Worm (Caenorhabditis elegans) whole organism, early embryonic: ENCODE data around the gene F25E5.2.

ENCODE experiments used
- B0310.2 ChIP-seq: sonication (generic microtip); optimal IDR thresholded peaks from 2 replicates; lab custom pipeline; 2016; ENCODE audit warnings: mild to moderate bottlenecking, missing genetic modification characterization, missing compliant biosample characterization
- F13C5.2 ChIP-seq: sonication (generic microtip); optimal IDR thresholded peaks from 2 replicates; lab custom pipeline; 2017; ENCODE audit warnings: mild to moderate bottlenecking, missing genetic modification characterization, inconsistent platforms, missing compliant biosample characterization
- ama-1 ChIP-seq: fragments of 150-350 bp; optimal IDR thresholded peaks from 2 replicates; lab custom pipeline; 2014
- ceh-36 ChIP-seq: sonication (generic microtip); optimal IDR thresholded peaks from 2 replicates; lab custom pipeline; 2016; ENCODE audit warnings: missing genetic modification characterization, inconsistent platforms, missing compliant biosample characterization
- ets-7 ChIP-seq: sonication (generic microtip); optimal IDR thresholded peaks from 2 replicates; lab custom pipeline; 2016; ENCODE audit warnings: missing genotype, missing genetic modification characterization, missing compliant biosample characterization
- flt-1 ChIP-seq: fragments of 200-800 bp; sonication (Bioruptor generic); IDR thresholded peaks from 2 replicates; pipeline ENCODE4 v1.3.6; 2022; ENCODE audit warnings: missing genetic modification characterization, missing compliant biosample characterization
- hmg-4 ChIP-seq: fragments of 200-800 bp; sonication (Bioruptor generic); optimal IDR thresholded peaks from 2 replicates; lab custom pipeline; 2018; ENCODE audit warnings: mild to moderate bottlenecking, missing genetic modification characterization, missing compliant biosample characterization
- hnd-1 ChIP-seq: sonication (generic microtip); optimal IDR thresholded peaks from 2 replicates; lab custom pipeline; 2016; ENCODE audit warnings: missing genetic modification characterization, missing compliant biosample characterization
- scrt-1 ChIP-seq: fragments of 200-800 bp; sonication (Bioruptor generic); IDR thresholded peaks from 2 replicates; pipeline ENCODE4 v1.3.6; 2022; ENCODE audit warnings: missing genetic modification characterization, missing compliant biosample characterization
- sea-1 ChIP-seq: fragments of 200-800 bp; sonication (Bioruptor generic); conservative IDR thresholded peaks from 2 replicates; pipeline ENCODE4 v1.3.6; 2022; ENCODE audit warnings: missing genetic modification characterization, missing compliant biosample characterization
- tbx-11 ChIP-seq: fragments of 200-800 bp; sonication (Bioruptor generic); IDR thresholded peaks from 2 replicates; pipeline ENCODE4 v1.3.6; 2022; ENCODE audit warnings: missing genetic modification characterization, missing compliant biosample characterization
- tra-4 ChIP-seq: sonication (generic microtip); optimal IDR thresholded peaks from 2 replicates; lab custom pipeline; 2017; ENCODE audit warnings: missing genetic modification characterization, missing compliant biosample characterization

- TF ChIP-seq sea-1 (GFP tag; lab: Robert Waterston, UW): no peak
- no peak for TF ChIP-seq flt-1 (GFP tag; lab: Robert Waterston, UW)
- no peak for TF ChIP-seq ceh-36 (tag; lab: Kevin White, UChicago)
- TF ChIP-seq tbx-11: no peak
- TF ChIP-seq hnd-1: no peak
- TF ChIP-seq ama-1 (lab: Kevin White, UChicago): no peak
- TF ChIP-seq tra-4 (tag; lab: Kevin White, UChicago): no peak
- TF ChIP-seq B0310.2 (tag; lab: Kevin White, UChicago): no peak
- TF ChIP-seq ets-7: no peak
- no peak for TF ChIP-seq F13C5.2 (tag; lab: Kevin White, UChicago)
- no peak for TF ChIP-seq scrt-1 (GFP tag; lab: Robert Waterston, UW)
- TF ChIP-seq hmg-4: no peak
Measured at ce11 chrV:7495189-7495588, 40.1 kb downstream of the F25E5.2 start, which contains the start of gene srbc-11.
